Worm (Caenorhabditis elegans): ENCODE data around the gene W03B1.5.

DNA sequence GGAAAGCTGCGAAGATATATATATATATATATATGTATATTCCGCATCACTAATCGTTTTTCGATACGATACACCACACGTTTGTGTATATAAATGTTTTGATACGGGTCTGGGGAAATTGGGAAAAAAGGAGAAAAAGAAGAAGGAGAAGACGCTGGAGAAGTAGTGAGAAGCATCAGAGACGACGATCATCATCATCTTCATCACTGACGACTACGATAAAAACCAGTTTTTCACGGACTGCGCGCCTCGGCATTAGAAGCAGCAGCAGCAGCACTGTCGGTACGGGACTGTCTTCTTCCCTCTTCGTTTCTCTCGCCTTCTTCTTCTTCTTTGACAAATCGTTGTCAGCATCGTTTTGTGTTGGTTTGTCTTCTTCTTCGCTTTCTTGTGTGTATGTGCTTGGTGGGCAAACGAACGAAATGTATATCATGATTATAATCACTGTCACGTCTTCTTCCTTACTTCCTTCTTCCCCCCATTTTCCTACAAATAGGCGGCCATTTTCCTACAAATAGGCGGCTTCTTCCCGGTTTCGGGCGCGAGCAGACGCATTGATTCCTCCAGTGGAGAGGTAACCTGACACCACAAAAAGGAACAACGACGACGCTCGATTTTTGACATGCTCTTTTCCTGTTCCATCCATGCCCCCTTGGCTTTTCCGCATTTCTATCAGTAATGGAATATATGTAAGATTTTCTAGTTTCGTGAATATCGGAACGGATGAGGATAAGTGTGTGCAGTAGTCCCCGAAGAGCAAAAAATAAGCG is 48.0 kb downstream of the W03B1.5 start:
- TF ChIP-seq ztf-11 (tag; optimal IDR thresholded peaks at IDR 0.05): no peak
- no peak for TF ChIP-seq lin-32 (GFP tag; optimal IDR thresholded peaks at IDR 0.05)
- no peak for TF ChIP-seq unc-62 (GFP tag; optimal IDR thresholded peaks at IDR 0.05)
- TF ChIP-seq elt-3 (tag; optimal IDR thresholded peaks at IDR 0.05): no peak
- TF ChIP-seq unc-39 (tag; optimal IDR thresholded peaks at IDR 0.05): no peak
- TF ChIP-seq lsy-2 (tag; optimal IDR thresholded peaks at IDR 0.05): no peak

All from whole organism, mixed stage, embryonic.